Worm (Caenorhabditis elegans): ENCODE results near the gene sgn-1.

sgn-1 gene

ce11 chrII:8747246-8747938 lies 36.1 kb downstream of the sgn-1 start (continued):
- no peak for TF ChIP-seq daf-8 (GFP tag; IDR thresholded peaks at IDR 0.05)
- no peak for TF ChIP-seq aly-2 (tag; optimal IDR thresholded peaks at IDR 0.05)
- TF ChIP-seq madf-5 (GFP tag; IDR thresholded peaks at IDR 0.05) = peak; percentile 8 to 61; a peak in 2 of 4 replicates
- TF ChIP-seq ceh-62 (tag; optimal IDR thresholded peaks at IDR 0.05) = no peak
- no peak; the same call in none of the 2 replicates for TF ChIP-seq ctbp-1 (GFP tag; IDR thresholded peaks at IDR 0.05)
- TF ChIP-seq ceh-32 (tag; optimal IDR thresholded peaks at IDR 0.05; ENCODE audit: poor library complexity) = no peak
- TF ChIP-seq pqm-1 (tag; optimal IDR thresholded peaks at IDR 0.05) = no peak
- no peak for TF ChIP-seq snpc-4 (tag; optimal IDR thresholded peaks at IDR 0.05)
- 0 out of 2 replicates have a peak, but pooled peaks have one; percentile 20 for TF ChIP-seq lin-29 (GFP tag; IDR thresholded peaks at IDR 0.05)
- TF ChIP-seq snpc-1.2 (GFP tag; IDR thresholded peaks at IDR 0.05) = peak; percentile 58; the same call in 1 of the 2 replicates
- no peak for TF ChIP-seq unc-130 (GFP tag; optimal IDR thresholded peaks at IDR 0.05)
- TF ChIP-seq spr-3 (GFP tag; optimal IDR thresholded peaks at IDR 0.05) = no peak
- TF ChIP-seq ZK337.2 (GFP tag; IDR thresholded peaks at IDR 0.05) = no peak
- TF ChIP-seq daf-12 (tag; optimal IDR thresholded peaks at IDR 0.05) = no peak
- TF ChIP-seq hlh-11 (tag; optimal IDR thresholded peaks at IDR 0.05) = peak; percentile 70
- TF ChIP-seq Y5F2A.4 (GFP tag; optimal IDR thresholded peaks at IDR 0.05) = peak; percentile 42
- peak; percentile 78 for TF ChIP-seq nhr-77 (tag; optimal IDR thresholded peaks at IDR 0.05)
- TF ChIP-seq mdl-1 (tag; optimal IDR thresholded peaks at IDR 0.05) = peak in 1 of 2 experiments; percentile 6
- peak; percentile 41 for TF ChIP-seq nhr-111 (GFP tag; optimal IDR thresholded peaks at IDR 0.05)
- no peak for TF ChIP-seq zfp-2 (tag; optimal IDR thresholded peaks at IDR 0.05)
- no peak for TF ChIP-seq ZK546.5 (tag; optimal IDR thresholded peaks at IDR 0.05)
- peak; percentile 4 for TF ChIP-seq nhr-76 (tag; optimal IDR thresholded peaks at IDR 0.05)
- TF ChIP-seq jun-1 (tag; optimal IDR thresholded peaks at IDR 0.05) = no peak
- TF ChIP-seq php-3 (GFP tag; IDR thresholded peaks at IDR 0.05) = no peak; the same call in none of the 2 replicates
- TF ChIP-seq T26A8.4 (GFP tag; IDR thresholded peaks at IDR 0.05) = peak; percentile 82
- no peak for TF ChIP-seq zip-11 (GFP tag; IDR thresholded peaks at IDR 0.05)
- TF ChIP-seq daf-16 (GFP tag; optimal IDR thresholded peaks at IDR 0.05) = peak in 1 of 2 experiments; percentile 11
- TF ChIP-seq daf-16 (tag; optimal IDR thresholded peaks at IDR 0.05) = peak; percentile 74
- TF ChIP-seq attf-4 (tag; optimal IDR thresholded peaks at IDR 0.05) = no peak
- TF ChIP-seq zip-2 (tag; optimal IDR thresholded peaks at IDR 0.05) = no peak
- TF ChIP-seq egl-43 (GFP tag; IDR thresholded peaks at IDR 0.05) = 0 out of 2 replicates have a peak, but pooled peaks have one; percentile 25
- peak; percentile 54; the same call in 1 of the 2 replicates for TF ChIP-seq F44E2.7 (GFP tag; IDR thresholded peaks at IDR 0.05)
- TF ChIP-seq ceh-44 (GFP tag; IDR thresholded peaks at IDR 0.05) = no peak
- TF ChIP-seq nhr-48 (tag; optimal IDR thresholded peaks at IDR 0.05) = peak; percentile 49
- TF ChIP-seq spr-1 (tag; optimal IDR thresholded peaks at IDR 0.05) = peak; percentile 57
- no peak; the same call in 1 of the 2 replicates for TF ChIP-seq pha-4 (GFP tag; IDR thresholded peaks at IDR 0.05)
- no peak for TF ChIP-seq pha-4 (tag; optimal IDR thresholded peaks at IDR 0.05)
- no peak for TF ChIP-seq Y48G9A.11 (GFP tag; IDR thresholded peaks at IDR 0.05)
- TF ChIP-seq skn-1 (tag; optimal IDR thresholded peaks at IDR 0.05) = no peak
- TF ChIP-seq madf-9 (GFP tag; conservative IDR thresholded peaks at IDR 0.05) = no peak; the same call in 1 of the 2 replicates
- TF ChIP-seq egl-27 (tag; optimal IDR thresholded peaks at IDR 0.05) = no peak
- TF ChIP-seq ceh-28 (tag; optimal IDR thresholded peaks at IDR 0.05) = no peak
- peak; percentile 96 for TF ChIP-seq zfp-3 (GFP tag; conservative IDR thresholded peaks at IDR 0.05)
- TF ChIP-seq tag-97 (GFP tag; IDR thresholded peaks at IDR 0.05) = no peak
- TF ChIP-seq mes-2 (tag; optimal IDR thresholded peaks at IDR 0.05; ENCODE audit: poor library complexity, severe bottlenecking) = peak; percentile 57
- no peak for TF ChIP-seq R02D3.7 (tag; optimal IDR thresholded peaks at IDR 0.05)
- peak; percentile 58; the same call in 1 of the 2 replicates for TF ChIP-seq lin-38 (GFP tag; IDR thresholded peaks at IDR 0.05)
- TF ChIP-seq set-16 (GFP tag; IDR thresholded peaks at IDR 0.05) = no peak
- TF ChIP-seq ceh-20 (GFP tag; IDR thresholded peaks at IDR 0.05) = peak; percentile 78; the same call in 1 of the 2 replicates
- TF ChIP-seq nhr-41 (GFP tag; IDR thresholded peaks at IDR 0.05) = no peak
